Fruit fly (Drosophila melanogaster): ENCODE results near the gene Cpsf5.

The Cpsf5 gene

DNA sequence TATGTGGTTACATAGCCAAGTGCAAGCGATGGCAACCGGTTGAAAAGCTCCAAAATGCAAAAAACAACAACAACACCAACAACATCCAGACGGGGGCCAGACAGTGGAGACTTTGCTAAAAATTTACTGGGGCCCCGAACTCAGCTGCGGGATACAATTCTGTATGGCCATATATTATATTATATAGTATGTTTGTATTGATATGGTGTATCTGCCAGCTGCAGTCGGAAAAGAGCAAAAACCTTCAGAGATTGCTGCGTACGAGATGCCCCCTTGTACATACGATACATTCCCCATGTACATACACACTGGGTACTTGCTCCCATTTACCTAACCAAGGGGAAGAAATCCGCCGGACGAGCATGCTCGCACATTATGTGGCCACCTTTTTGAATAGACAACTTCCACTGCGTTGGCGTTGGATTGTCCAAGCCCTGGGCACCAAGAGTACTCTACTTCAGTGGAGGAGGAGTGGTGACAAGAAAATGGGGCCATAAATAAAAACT, 30.4 kb upstream of the Cpsf5 start:
- TF ChIP-seq CG17801 (GFP tag; optimal IDR thresholded peaks at IDR 0.05; ENCODE audit: partially characterized antibody): no peak

DNA sequence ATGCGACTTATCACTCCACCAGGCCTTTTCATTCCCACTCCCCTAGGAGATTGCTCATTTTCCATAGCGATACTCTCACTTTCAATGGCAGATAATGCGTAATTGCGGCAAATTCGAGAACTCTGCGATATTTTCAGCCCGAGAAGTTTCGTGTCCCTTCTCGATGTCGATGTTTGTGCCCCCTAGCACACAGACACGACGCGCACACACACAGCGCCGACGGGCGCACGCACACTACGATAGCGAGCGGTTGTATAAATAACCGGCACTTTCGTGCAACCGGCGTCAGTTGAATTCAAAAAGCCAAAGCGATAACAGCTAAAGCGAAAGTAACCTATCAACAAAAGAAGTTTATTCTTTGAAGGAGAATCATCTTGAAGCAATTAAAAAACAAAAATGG, 29.2 kb upstream of the Cpsf5 start, which contains the start of gene Hsp23:
Gene Hsp23 (plus strand): TSS at position 281 of the 400 bp plus-strand sequence.
- TF ChIP-seq CG17801 (GFP tag; optimal IDR thresholded peaks at IDR 0.05; ENCODE audit: partially characterized antibody): no peak

DNA sequence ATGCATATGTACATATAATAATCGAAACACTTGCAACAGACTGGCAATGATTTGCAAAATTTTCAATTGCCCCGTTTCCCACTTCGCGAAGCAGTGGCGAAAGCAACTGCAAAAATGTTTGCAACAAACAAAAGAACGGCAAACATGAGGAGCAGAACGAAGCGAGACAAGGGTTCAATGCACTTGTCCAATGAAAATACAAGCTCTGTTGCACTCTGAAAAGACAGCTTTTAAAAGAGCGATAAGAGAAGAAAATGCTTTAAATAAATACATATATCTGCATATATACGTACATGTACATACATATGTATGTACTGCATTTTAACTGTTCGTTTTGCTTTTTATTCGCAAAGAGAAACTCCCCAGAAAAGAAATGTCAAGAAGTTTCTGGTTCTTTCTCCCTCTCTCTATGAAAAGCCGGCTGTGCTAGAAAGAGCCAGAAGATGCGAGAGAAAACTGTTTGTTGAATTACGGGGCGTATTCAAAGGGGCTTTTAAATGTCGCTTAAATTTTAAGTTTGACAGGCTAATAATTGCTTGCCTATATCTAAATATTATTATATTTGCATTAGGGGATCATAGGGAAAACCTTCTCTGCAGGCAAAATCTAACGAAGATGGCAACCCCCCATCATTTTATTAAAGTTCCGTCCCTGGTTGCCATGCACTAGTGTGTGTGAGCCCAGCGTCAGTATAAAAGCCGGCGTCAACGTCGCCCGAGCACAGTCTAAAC, 27.3 kb upstream of the Cpsf5 start, which contains the start of gene Hsp27:
Gene Hsp27 (plus strand): TSS at position 719 of the 731 bp plus-strand sequence.
- TF ChIP-seq CG17801 (GFP tag; optimal IDR thresholded peaks at IDR 0.05; ENCODE audit: partially characterized antibody): peak; percentile 99

DNA sequence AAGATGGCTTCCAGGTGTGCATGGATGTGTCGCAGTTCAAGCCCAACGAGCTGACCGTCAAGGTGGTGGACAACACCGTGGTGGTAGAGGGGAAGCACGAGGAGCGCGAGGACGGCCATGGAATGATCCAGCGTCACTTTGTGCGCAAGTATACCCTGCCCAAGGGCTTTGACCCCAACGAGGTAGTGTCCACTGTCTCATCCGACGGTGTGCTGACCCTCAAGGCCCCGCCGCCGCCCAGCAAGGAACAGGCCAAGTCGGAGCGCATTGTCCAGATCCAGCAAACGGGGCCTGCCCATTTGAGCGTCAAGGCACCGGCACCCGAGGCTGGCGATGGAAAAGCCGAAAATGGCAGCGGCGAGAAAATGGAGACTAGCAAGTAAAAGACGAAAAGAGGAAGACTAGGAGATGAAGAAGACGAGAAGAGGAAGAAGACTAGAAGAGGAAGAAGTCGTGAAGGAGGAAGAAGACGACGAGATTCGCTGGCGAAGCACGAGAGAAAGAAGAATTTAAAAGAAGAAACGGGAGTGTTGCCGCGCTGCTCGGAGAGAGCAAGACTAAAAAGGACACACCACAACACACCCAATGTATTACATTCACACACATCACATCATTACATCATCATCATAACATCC, 26.3 kb upstream of the Cpsf5 start:
- no peak for TF ChIP-seq CG17801 (GFP tag; optimal IDR thresholded peaks at IDR 0.05; ENCODE audit: partially characterized antibody)

DNA sequence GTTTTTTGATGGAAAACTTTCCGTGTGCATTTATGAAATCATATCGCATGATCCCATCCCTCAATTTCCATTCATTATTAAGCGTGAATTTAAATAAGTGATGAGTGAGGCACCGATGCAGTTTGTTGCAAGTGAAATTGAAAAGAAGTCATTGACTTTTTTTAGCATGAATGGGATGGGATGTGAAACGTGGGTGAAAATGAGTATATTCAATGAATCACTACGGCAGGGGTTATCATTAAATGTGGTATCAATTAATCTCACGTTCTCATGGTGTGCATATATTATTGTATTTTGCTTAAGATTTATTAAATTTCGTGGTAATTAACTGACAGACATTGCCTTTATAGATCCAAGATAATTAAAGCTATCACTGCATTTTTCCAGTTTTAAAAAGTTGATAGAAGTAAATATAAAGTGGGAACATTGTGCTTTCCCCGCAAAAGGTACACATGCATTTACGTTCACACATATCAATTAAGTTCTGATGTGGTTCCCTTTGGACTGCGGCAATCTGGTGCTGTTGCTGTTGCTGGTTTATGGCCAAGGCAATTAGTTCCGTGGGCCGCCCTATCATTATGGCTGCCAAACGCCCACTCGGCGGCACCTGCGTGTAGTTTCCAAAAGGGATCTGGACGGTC, 19.4 kb upstream of the Cpsf5 start:
- no peak for TF ChIP-seq CG17801 (GFP tag; optimal IDR thresholded peaks at IDR 0.05; ENCODE audit: partially characterized antibody)

DNA sequence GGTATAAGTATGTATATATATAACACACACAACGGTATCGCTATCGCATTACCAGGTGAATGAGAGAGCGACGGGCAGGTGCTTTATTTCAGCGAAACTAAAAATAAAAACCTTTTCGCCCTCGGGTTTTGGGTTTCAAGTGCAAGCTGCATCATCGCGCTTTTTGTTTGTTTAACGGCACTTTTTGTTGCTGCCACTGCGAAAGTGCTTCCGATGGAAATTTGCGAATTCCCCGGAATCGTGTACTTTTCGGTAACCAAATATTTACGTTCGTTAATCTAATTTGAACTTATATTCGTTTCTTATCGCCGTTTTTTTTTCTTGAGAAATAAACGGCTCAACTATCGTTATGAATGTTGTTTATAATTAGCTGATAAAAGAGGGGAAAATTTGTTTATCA, 14.8 kb upstream of the Cpsf5 start:
- peak; percentile 11 for TF ChIP-seq CG17801 (GFP tag; optimal IDR thresholded peaks at IDR 0.05; ENCODE audit: partially characterized antibody)

DNA sequence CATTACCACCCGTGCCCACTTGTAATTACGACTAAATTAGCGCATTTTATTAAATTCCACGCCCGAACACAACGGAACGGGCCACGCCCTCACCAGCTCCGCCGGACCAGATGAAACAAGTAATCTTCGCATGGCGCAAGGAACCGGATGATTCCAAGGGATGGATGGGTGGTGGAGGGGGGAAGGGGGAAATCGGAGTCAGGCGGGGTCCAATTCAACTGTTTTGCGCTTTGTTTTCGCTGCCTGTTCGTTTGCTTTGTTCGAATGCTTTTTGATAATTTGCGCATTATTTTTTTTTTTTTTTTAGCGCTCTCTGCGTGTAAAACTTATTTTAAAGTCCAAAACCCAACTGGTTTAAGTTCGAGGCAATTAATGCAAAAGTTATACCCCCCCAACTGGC, 14.1 kb upstream of the Cpsf5 start:
- no peak for TF ChIP-seq CG17801 (GFP tag; optimal IDR thresholded peaks at IDR 0.05; ENCODE audit: partially characterized antibody)

DNA sequence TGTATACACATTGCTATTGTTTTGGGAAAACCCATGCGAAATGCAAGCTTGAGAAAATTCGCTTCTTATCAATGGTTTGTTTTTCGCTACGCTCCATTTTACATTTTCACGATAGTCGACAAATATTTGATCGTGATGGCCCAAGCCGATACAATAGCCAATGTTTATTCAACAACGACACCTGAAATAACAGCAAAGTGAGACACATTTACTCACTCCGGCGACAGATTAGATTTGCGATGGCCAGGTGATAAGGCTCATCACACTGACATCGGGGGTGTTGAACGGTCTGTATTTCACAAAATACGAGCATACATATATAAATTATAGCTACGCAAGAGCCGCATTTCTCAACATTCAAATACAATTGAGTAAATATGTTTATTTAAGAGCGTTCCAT, 13.7 kb upstream of the Cpsf5 start:
- peak; percentile 58 for TF ChIP-seq CG17801 (GFP tag; optimal IDR thresholded peaks at IDR 0.05; ENCODE audit: partially characterized antibody)

DNA sequence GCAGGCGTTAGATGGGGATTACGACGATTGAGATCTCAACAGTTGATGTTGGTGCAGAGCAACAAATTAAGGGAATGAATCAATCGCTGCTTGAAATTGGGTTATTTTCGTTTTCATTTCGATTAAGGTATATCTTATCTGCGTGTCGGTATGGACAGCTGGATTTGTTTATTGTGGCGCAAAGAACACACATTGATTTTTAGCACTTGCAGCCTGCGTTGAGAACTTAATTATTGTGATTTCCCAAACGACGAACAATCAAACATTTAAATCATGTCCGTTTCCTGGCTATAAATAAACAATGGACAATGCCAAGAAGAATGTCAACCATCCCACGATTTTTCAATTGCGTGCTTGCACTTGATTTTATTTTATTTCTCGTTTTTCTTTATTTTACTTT, 12.8 kb upstream of the Cpsf5 start:
- TF ChIP-seq CG17801 (GFP tag; optimal IDR thresholded peaks at IDR 0.05; ENCODE audit: partially characterized antibody): no peak

DNA sequence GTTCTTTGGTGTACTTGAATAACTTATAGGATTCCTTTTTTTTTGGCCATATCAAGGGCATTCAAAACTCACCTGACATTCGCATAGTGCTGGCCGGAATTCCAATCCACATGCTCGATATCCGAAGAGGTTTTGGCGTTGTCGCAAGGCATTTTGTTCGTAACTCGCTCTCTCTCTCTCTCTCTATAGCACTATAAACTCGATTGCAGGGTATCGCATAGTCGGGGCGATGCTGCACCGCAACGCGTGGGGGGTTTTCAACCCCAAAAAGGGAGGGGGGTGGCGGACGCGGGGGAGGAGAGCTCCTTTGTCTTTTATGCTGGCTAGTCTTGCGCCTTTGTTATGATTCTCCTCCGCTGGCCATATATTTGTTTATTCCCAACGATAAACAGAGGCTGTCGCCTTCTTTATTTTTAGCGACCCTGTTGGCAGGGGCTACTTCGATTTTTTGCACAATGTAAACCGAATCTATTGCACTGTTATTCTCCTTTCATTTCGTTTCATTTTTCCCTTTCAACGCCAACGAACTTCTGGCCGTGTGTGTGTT, 12.3 kb upstream of the Cpsf5 start:
- no peak for TF ChIP-seq CG17801 (GFP tag; optimal IDR thresholded peaks at IDR 0.05; ENCODE audit: partially characterized antibody)

DNA sequence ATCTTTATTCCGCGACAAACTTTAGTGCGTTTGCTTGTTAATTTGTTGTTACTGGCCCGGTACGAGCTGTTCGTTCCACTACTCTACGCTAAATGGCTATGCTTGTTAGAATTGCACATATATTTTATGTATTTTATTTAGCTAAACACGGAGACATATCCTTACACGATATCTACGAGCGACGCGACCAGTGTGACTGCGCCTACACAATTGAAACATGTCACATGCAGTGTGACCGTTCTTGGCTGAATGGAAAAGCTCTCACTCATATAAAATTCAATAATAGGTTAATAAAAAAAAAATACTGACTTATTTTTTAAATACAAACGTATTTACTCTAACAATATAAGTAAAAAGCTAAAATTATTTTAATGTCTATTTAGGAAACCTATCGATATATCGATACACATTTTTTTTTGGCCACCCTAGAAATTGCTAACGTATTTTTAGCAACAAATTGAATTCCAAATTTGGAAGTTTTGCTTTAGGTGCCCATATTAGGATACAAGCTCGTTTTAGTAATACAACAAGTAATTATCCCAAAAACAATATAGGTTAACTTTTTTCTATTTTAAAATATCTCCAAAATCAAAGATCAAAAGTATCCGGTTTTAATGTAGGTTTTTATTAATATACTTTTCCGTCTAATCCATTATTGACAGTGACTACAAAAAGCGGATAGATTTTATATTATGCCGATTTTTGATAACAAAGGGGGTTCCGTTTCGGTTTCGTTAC, 11.7 kb upstream of the Cpsf5 start, which contains the start of gene CG4080:
Gene CG4080 (minus strand): TSS at position 215 of the 738 bp plus-strand sequence.
- peak; percentile 68 for TF ChIP-seq CG17801 (GFP tag; optimal IDR thresholded peaks at IDR 0.05; ENCODE audit: partially characterized antibody)

DNA sequence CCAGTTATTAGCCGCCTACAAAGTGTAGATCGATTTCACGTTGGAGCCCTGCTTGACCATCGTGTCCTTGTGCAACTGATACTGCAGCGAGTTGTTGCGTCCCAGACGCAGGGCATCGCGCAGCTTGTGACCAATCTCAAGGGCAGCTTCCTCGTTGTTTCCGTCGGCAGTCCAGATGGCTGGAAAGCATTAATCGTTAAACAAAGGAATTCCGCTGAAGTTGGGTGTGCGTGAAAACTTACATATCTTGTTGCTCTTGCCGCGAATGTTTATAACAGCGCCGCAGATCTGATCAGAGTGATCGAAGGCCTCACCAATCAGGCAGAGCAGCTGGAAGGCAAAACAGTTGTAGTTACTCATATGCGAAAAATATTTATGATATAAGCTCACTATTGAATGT, 11.0 kb upstream of the Cpsf5 start:
- TF ChIP-seq CG17801 (GFP tag; optimal IDR thresholded peaks at IDR 0.05; ENCODE audit: partially characterized antibody): no peak

DNA sequence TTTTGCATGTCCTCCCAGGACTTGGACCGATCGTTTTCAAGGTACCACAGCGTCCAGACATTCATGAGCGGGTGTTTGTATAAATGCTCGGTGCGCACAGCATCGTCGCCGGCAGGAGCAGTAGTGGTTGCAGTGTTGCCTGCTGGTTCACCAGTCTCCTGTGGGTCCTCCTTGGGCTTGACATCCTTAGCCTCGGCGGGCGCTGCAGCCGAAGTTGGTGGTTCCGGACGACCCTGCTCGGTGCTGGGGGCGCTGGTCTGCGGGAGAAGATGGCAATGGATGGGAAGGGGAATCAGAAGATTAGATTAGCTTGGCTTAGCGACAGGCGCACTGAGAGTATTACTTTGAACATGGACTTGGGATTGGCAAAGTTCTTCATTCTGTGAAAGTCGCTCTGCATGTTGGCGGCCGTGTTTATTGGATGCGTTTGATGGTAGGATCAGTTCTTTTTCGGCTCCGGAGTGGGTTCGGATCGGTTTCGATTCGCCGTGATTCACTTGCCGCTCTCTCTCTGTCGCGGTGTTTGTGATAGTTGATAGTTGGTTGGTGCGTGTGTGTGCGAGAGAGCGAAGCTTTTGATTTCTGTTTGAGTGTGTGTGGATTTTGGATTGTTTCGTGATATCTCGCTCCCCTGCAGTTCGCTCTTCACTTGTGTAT, 10.0 kb upstream of the Cpsf5 start:
- TF ChIP-seq CG17801 (GFP tag; optimal IDR thresholded peaks at IDR 0.05; ENCODE audit: partially characterized antibody): no peak
